Worm (Caenorhabditis elegans): ENCODE results near the gene denn-4.

DNA sequence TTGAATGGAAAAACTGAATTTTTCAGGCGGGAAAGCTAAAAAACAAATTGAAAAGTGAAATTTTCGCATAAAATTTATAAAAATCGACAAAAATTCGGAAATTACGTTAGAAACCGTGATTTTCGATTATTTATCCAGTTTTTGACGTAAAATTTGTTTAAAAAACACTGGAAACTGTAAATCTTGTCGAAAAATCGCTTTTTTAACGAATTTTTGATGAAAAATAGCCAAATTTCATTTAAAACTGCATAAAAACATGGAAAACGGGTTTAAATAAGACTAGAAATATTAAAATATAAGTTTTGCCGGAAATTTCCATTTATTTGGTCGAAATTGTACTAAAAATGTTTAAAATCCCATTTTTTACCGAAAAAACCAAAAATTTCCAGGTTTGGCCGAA lies 377 bp downstream of the denn-4 start:
- TF ChIP-seq hif-1 (tag; optimal IDR thresholded peaks at IDR 0.05) (no peak), tag-97 (GFP tag; IDR thresholded peaks at IDR 0.05) (no peak), mxl-2 (GFP tag; conservative IDR thresholded peaks at IDR 0.05) (no peak), dmd-6 (GFP tag; IDR thresholded peaks at IDR 0.05) (no peak), rbr-2 (tag; optimal IDR thresholded peaks at IDR 0.05) (no peak), dpl-1 (GFP tag; optimal IDR thresholded peaks at IDR 0.05) (no peak), nhr-11 (tag; optimal IDR thresholded peaks at IDR 0.05) (no peak), vab-7 (GFP tag; IDR thresholded peaks at IDR 0.05) (no peak), lin-15B (tag; optimal IDR thresholded peaks at IDR 0.05) (no peak), hlh-11 (tag; optimal IDR thresholded peaks at IDR 0.05) (no peak), F44E2.7 (GFP tag; IDR thresholded peaks at IDR 0.05) (no peak)
